Worm (Caenorhabditis elegans) whole organism, L4 larva: ENCODE measurements around the gene gcst-1.
A peak's percentile ranks its signal among the peaks of the same experiment; 100 is the strongest.

Source experiments
- F37D6.2 ChIP-seq: sonication (generic microtip); optimal IDR thresholded peaks from 2 replicates; lab custom pipeline; 2016; ENCODE audit warnings: mild to moderate bottlenecking, missing genetic modification characterization, missing compliant biosample characterization
- F49E8.2 ChIP-seq: sonication (generic microtip); optimal IDR thresholded peaks from 2 replicates; lab custom pipeline; 2016; ENCODE audit warnings: missing compliant biosample characterization, mild to moderate bottlenecking, missing genetic modification characterization, borderline replicate concordance
- Y48G9A.11 ChIP-seq: fragments of 200-800 bp; sonication (Bioruptor generic); IDR thresholded peaks from 2 replicates; pipeline ENCODE4 v1.3.6; 2022; ENCODE audit warnings: missing genetic modification reagents, missing genetic modification characterization, missing compliant biosample characterization
- aha-1 ChIP-seq: fragments of 150-350 bp; peaks from one replicate; lab custom pipeline; 2014; ENCODE audit warnings: missing biosample characterization, missing genetic modification characterization
- ama-1 ChIP-seq: fragments of 150-350 bp; optimal IDR thresholded peaks from 2 replicates; lab custom pipeline; 2014; ENCODE audit warnings: inconsistent platforms, mixed read lengths
- ceh-62 ChIP-seq: sonication (generic microtip); optimal IDR thresholded peaks from 2 replicates; lab custom pipeline; 2017; ENCODE audit warnings: missing biosample characterization, missing genetic modification characterization
- daf-12 ChIP-seq: fragments of 150-350 bp; optimal IDR thresholded peaks from 2 replicates; lab custom pipeline; 2014; ENCODE audit warnings: missing biosample characterization, missing genetic modification reagents, missing genetic modification characterization
- daf-16 ChIP-seq, 3 experiments: sonication (generic microtip); optimal IDR thresholded peaks; 2 replicates each; lab custom pipeline; 2016 to 2017; ENCODE audit warnings: missing genetic modification characterization in 3 of 3, missing genetic modification reagents in 3 of 3, mild to moderate bottlenecking in 2 of 3, missing compliant biosample characterization in 2 of 3, missing biosample characterization in 1 of 3, moderate library complexity in 1 of 3
- daf-19 ChIP-seq: fragments of 200-800 bp; sonication (Bioruptor generic); conservative IDR thresholded peaks from 2 replicates; pipeline ENCODE4 v1.3.6; 2022; ENCODE audit warnings: missing genetic modification characterization, missing compliant biosample characterization
- daf-8 ChIP-seq: fragments of 200-800 bp; sonication (Bioruptor generic); IDR thresholded peaks from 2 replicates; pipeline ENCODE4 v1.3.6; 2022; ENCODE audit warnings: missing genetic modification characterization, missing compliant biosample characterization
- dpl-1 ChIP-seq: fragments of 150-350 bp; optimal IDR thresholded peaks from 2 replicates; lab custom pipeline; 2014; ENCODE audit warnings: missing biosample characterization, missing genetic modification reagents, missing genetic modification characterization
- dve-1 ChIP-seq: sonication (generic microtip); optimal IDR thresholded peaks from 2 replicates; lab custom pipeline; 2017; ENCODE audit warnings: antibody characterized with exemption, mild to moderate bottlenecking, missing genetic modification characterization, missing compliant biosample characterization; ENCODE audit not compliant: insufficient read depth
- egl-27 ChIP-seq: sonication (generic microtip); optimal IDR thresholded peaks from 3 replicates; lab custom pipeline; 2017; ENCODE audit warnings: missing biosample characterization, missing genetic modification reagents, missing genetic modification characterization
- gei-8 ChIP-seq: fragments of 200-800 bp; sonication (Bioruptor generic); optimal IDR thresholded peaks from 2 replicates; lab custom pipeline; 2018; ENCODE audit warnings: mild to moderate bottlenecking, missing genetic modification characterization, missing compliant biosample characterization
- hlh-11 ChIP-seq: fragments of 200-800 bp; sonication (Bioruptor generic); optimal IDR thresholded peaks from 2 replicates; lab custom pipeline; 2018; ENCODE audit warnings: mild to moderate bottlenecking, missing genetic modification characterization, missing compliant biosample characterization
- lin-29 ChIP-seq: fragments of 200-800 bp; sonication (Bioruptor generic); IDR thresholded peaks from 2 replicates; pipeline ENCODE4 v1.3.6; 2022; ENCODE audit warnings: missing genetic modification reagents, missing genetic modification characterization, missing compliant biosample characterization
- lin-39 ChIP-seq: fragments of 150-350 bp; optimal IDR thresholded peaks from 2 replicates; lab custom pipeline; 2014; ENCODE audit warnings: missing biosample characterization, missing genetic modification reagents, missing genetic modification characterization
- lsy-2 ChIP-seq, 2 experiments: fragments of 150-350 bp in 1 of 2; sonication (generic microtip) in 1 of 2; optimal IDR thresholded peaks; 2 replicates each; lab custom pipeline; 2014 to 2017; ENCODE audit warnings: missing biosample characterization in 2 of 2, missing genetic modification characterization in 2 of 2
- mep-1 ChIP-seq: fragments of 150-350 bp; sonication (generic microtip); optimal IDR thresholded peaks from 3 replicates; lab custom pipeline; 2014; ENCODE audit warnings: missing biosample characterization, missing genetic modification characterization
- mxl-3 ChIP-seq: fragments of 200-800 bp; sonication (Bioruptor generic); optimal IDR thresholded peaks from 2 replicates; lab custom pipeline; 2018; ENCODE audit warnings: mild to moderate bottlenecking, missing genetic modification characterization, missing compliant biosample characterization
- nhr-25 ChIP-seq: sonication (generic microtip); optimal IDR thresholded peaks from 2 replicates; lab custom pipeline; 2017; ENCODE audit warnings: missing genetic modification characterization, mild to moderate bottlenecking, missing compliant biosample characterization, antibody characterized with exemption, moderate library complexity, borderline replicate concordance; ENCODE audit not compliant: insufficient read depth
- nhr-28 ChIP-seq: fragments of 150-350 bp; optimal IDR thresholded peaks from 2 replicates; lab custom pipeline; 2014; ENCODE audit warnings: missing biosample characterization, missing genetic modification characterization
- nhr-41 ChIP-seq: fragments of 200-800 bp; sonication (Bioruptor generic); IDR thresholded peaks from 2 replicates; pipeline ENCODE4 v1.3.6; 2022; ENCODE audit warnings: missing genetic modification reagents, missing genetic modification characterization, missing compliant biosample characterization
- nhr-48 ChIP-seq: sonication (generic microtip); optimal IDR thresholded peaks from 2 replicates; lab custom pipeline; 2016; ENCODE audit warnings: mild to moderate bottlenecking, missing genetic modification characterization, missing compliant biosample characterization
- pha-4 ChIP-seq, 2 experiments: fragments of 150-350 bp in 1 of 2; fragments of 200-800 bp in 1 of 2; sonication (Bioruptor generic) in 1 of 2; IDR thresholded peaks in 1 of 2; optimal IDR thresholded peaks in 1 of 2; 2 replicates each; pipeline versions ENCODE4 v1.3.6 to Lab custom; 2014 to 2022; ENCODE audit warnings: missing genetic modification characterization in 2 of 2, missing genetic modification reagents in 2 of 2, missing biosample characterization in 1 of 2, missing compliant biosample characterization in 1 of 2
- pqm-1 ChIP-seq: sonication (generic microtip); optimal IDR thresholded peaks from 2 replicates; lab custom pipeline; 2017; ENCODE audit warnings: missing biosample characterization, missing genetic modification characterization
- rbr-2 ChIP-seq: sonication (generic microtip); optimal IDR thresholded peaks from 2 replicates; lab custom pipeline; 2016; ENCODE audit warnings: missing genotype, missing genetic modification characterization, missing compliant biosample characterization
- sdz-12 ChIP-seq: fragments of 200-800 bp; sonication (Bioruptor generic); optimal IDR thresholded peaks from 2 replicates; lab custom pipeline; 2018; ENCODE audit warnings: mild to moderate bottlenecking, missing genetic modification characterization, missing compliant biosample characterization
- set-16 ChIP-seq: fragments of 200-800 bp; sonication (Bioruptor generic); IDR thresholded peaks from 2 replicates; pipeline ENCODE4 v1.3.6; 2022; ENCODE audit warnings: missing genetic modification reagents, missing genetic modification characterization, missing compliant biosample characterization
- tra-1 ChIP-seq: fragments of 200-800 bp; sonication (Bioruptor generic); IDR thresholded peaks from 2 replicates; pipeline ENCODE4 v1.3.6; 2022; ENCODE audit warnings: missing genetic modification reagents, missing genetic modification characterization, missing compliant biosample characterization
- unc-39 ChIP-seq: sonication (generic microtip); optimal IDR thresholded peaks from 2 replicates; lab custom pipeline; 2017; ENCODE audit warnings: missing biosample characterization, missing genetic modification characterization
- unc-62 ChIP-seq, 3 experiments: fragments of 150-350 bp in 1 of 3; sonication (generic microtip); optimal IDR thresholded peaks in 2 of 3; peaks in 1 of 3; 1 replicate in 1 of 3; 2 replicates in 2 of 3; lab custom pipeline; 2014 to 2017; ENCODE audit warnings: missing biosample characterization in 3 of 3, missing genetic modification characterization in 3 of 3, missing genetic modification reagents in 3 of 3, missing genotype in 1 of 3
- ztf-11 ChIP-seq: fragments of 150-350 bp; optimal IDR thresholded peaks from 2 replicates; lab custom pipeline; 2014; ENCODE audit warnings: missing biosample characterization, missing genetic modification characterization
- ztf-7 ChIP-seq: fragments of 150-350 bp; optimal IDR thresholded peaks from 2 replicates; lab custom pipeline; 2014; ENCODE audit warnings: missing biosample characterization, missing genetic modification characterization

gcst-1 gene

DNA sequence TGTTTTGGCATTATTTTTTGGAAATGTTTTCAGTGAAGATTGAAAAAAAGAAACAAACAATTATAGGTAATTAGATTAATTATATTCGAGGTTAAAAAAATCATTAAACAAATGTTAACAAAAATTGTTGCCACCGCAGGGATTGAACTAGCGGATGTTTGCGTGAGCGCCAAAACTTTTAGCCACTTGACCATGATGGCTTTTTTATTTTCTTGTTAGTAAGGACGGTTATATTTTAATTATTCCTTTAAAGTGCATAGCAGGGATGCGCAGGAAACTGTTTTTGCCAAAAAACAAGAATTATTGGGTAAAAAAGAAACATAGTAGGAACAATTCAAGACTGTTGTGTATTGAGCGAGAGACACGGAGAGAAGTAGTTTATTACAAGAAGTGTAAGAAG, 45.4 kb upstream of the gcst-1 start (continued):
- no peak for TF ChIP-seq nhr-25 (tag; lab: Kevin White, UChicago)
- TF ChIP-seq F37D6.2 (tag; lab: Kevin White, UChicago) = no peak
- TF ChIP-seq egl-27 = no peak
- no peak for TF ChIP-seq set-16 (GFP tag; lab: Robert Waterston, UW)
- TF ChIP-seq pqm-1 = no peak
- no peak for TF ChIP-seq ztf-11 (tag; lab: Kevin White, UChicago)
- TF ChIP-seq gei-8 (GFP tag; lab: Kevin White, UChicago) = peak; percentile 62
- TF ChIP-seq rbr-2 (tag; lab: Kevin White, UChicago) = peak; percentile 19
- TF ChIP-seq sdz-12 (GFP tag; lab: Kevin White, UChicago) = peak; percentile 63
- no peak for TF ChIP-seq ceh-62 (tag; lab: Kevin White, UChicago)
- peak; percentile 81 for TF ChIP-seq F49E8.2 (tag; lab: Kevin White, UChicago)

- TF ChIP-seq unc-62 (GFP tag; optimal IDR thresholded peaks at IDR 0.05 in 1 of 2; lab: Kevin White, UChicago) (peak in 1 of 2 experiments; percentile 55), unc-62 (tag; optimal IDR thresholded peaks at IDR 0.05; lab: Kevin White, UChicago) (no peak), mxl-3 (GFP tag; lab: Kevin White, UChicago) (no peak)
Observed at ce11 chrV:5668968-5669367, 43.8 kb upstream of the gcst-1 start.

- TF ChIP-seq egl-27 = no peak
- no peak for TF ChIP-seq daf-19 (GFP tag; lab: Robert Waterston, UW)
- no peak for TF ChIP-seq ama-1
- TF ChIP-seq set-16 (GFP tag; lab: Robert Waterston, UW) = no peak
- no peak for TF ChIP-seq nhr-28 (tag; lab: Kevin White, UChicago)
- TF ChIP-seq mep-1 (tag; lab: Kevin White, UChicago) = no peak
- no peak for TF ChIP-seq ztf-7
- TF ChIP-seq tra-1 (GFP tag; lab: Robert Waterston, UW) = no peak
Observed at ce11 chrV:5672270-5672669, 40.5 kb upstream of the gcst-1 start.

DNA sequence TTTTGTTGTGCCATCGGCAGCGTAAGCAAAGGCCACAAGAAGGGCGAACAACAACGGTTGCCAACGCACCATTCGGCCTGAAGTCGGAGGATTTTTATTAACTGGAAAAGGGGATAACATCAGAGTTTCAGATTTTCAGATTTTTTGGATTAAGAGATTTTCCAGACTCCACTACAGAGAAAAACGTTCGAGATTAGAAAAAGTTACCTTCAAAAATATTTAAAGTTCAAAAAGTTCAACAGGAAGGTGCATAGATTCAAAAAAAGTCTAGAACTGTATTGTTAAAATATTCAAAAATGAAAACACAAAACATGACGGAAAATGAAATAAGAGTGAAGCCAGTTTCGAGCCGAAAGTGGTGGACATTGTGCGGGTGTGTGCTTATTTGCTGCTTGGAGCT, 36.7 kb upstream of the gcst-1 start, which contains the start of gene pqn-13:
Gene pqn-13 (minus strand): TSS at position 101 of the 400 bp plus-strand sequence.
- TF ChIP-seq daf-12 (tag; lab: Kevin White, UChicago) (no peak), nhr-48 (tag; lab: Kevin White, UChicago) (no peak), unc-39 (tag; lab: Kevin White, UChicago) (no peak), Y48G9A.11 (GFP tag; lab: Robert Waterston, UW) (no peak), daf-8 (GFP tag; lab: Robert Waterston, UW) (no peak), lsy-2 (tag; optimal IDR thresholded peaks at IDR 0.05; lab: Kevin White, UChicago) (no peak), lin-29 (GFP tag; lab: Robert Waterston, UW) (no peak), dpl-1 (GFP tag; lab: Kevin White, UChicago) (no peak), daf-16 (GFP tag; optimal IDR thresholded peaks at IDR 0.05; lab: Kevin White, UChicago) (no peak), daf-16 (tag; optimal IDR thresholded peaks at IDR 0.05; lab: Kevin White, UChicago) (no peak), set-16 (GFP tag; lab: Robert Waterston, UW) (no peak)
- TF ChIP-seq, all 104 proteins: peak for 0

DNA sequence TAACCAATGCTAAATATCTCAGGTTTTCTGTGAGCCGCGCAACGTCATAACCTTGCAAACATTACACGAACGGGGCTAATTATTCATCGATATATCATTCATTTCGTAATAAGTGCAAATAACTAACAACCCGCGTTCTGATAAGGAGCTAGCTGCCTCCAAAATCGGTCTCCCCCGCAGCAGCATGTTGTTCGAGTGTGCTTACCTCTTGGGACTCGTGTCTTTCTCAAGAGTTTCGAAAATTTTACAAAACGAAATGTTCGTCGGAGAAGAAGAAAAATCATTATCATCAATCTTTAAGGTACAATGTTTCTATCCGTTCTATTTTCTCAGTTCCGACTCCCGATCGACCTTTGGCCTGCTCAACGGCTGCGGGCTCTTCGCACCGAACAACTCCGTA, 34.8 kb upstream of the gcst-1 start:
- TF ChIP-seq hlh-11 (tag; lab: Kevin White, UChicago) = no peak
- TF ChIP-seq nhr-41 (GFP tag; lab: Robert Waterston, UW) = no peak
- peak; percentile 93 for TF ChIP-seq aha-1 (tag; lab: Kevin White, UChicago)
- no peak for TF ChIP-seq egl-27
- TF ChIP-seq pha-4 (GFP tag; IDR thresholded peaks at IDR 0.05; lab: Robert Waterston, UW) = no peak
- TF ChIP-seq pha-4 (tag; optimal IDR thresholded peaks at IDR 0.05; lab: Kevin White, UChicago) = no peak
- TF ChIP-seq dve-1 = no peak
- TF ChIP-seq lin-39 (tag; lab: Kevin White, UChicago) = no peak
